Fruit fly (Drosophila melanogaster) whole organism, embryonic: Measurements from ENCODE around the gene CG8051.

ENCODE experiments used
- B-H1 ChIP-seq: fragments of 200-800 bp; sonication (Bioruptor generic); IDR thresholded peaks from 3 replicates; pipeline ENCODE4 v1.3.6; 2022; ENCODE audit warnings: missing biosample characterization, missing genetic modification characterization
- CG10209 ChIP-seq: fragments of 200-800 bp; sonication (Bioruptor generic); optimal IDR thresholded peaks from 3 replicates; lab custom pipeline; 2017; ENCODE audit warnings: missing biosample characterization, mild to moderate bottlenecking, missing genetic modification characterization, missing genetic modification reagents
- CG10321 ChIP-seq: fragments of 200-800 bp; sonication (Bioruptor generic); IDR thresholded peaks from 2 replicates; pipeline ENCODE4 v1.3.6; 2022; ENCODE audit warnings: missing biosample characterization, missing genetic modification characterization
- CG11560 ChIP-seq: fragments of 200-800 bp; sonication (Bioruptor generic); IDR thresholded peaks from 3 replicates; pipeline ENCODE4 v1.3.6; 2022; ENCODE audit warnings: missing biosample characterization, missing genetic modification characterization
- CG11723 ChIP-seq: fragments of 200-800 bp; sonication (Bioruptor generic); optimal IDR thresholded peaks from 2 replicates; lab custom pipeline; 2017; ENCODE audit warnings: missing biosample characterization, mild to moderate bottlenecking, missing genetic modification characterization
- CG1233 ChIP-seq: fragments of 200-800 bp; sonication (Bioruptor generic); optimal IDR thresholded peaks from 4 replicates; lab custom pipeline; 2018; ENCODE audit warnings: missing biosample characterization, mild to moderate bottlenecking, missing genetic modification characterization
- CG16863 ChIP-seq: fragments of 200-800 bp; sonication (Bioruptor generic); optimal IDR thresholded peaks from 3 replicates; lab custom pipeline; 2016; ENCODE audit warnings: missing biosample characterization, missing genetic modification characterization
- CG17912 ChIP-seq: fragments of 200-800 bp; sonication (Bioruptor generic); optimal IDR thresholded peaks from 2 replicates; lab custom pipeline; 2018; ENCODE audit warnings: missing biosample characterization, mild to moderate bottlenecking, missing genetic modification characterization
- CG30403 ChIP-seq: fragments of 200-800 bp; sonication (Bioruptor generic); optimal IDR thresholded peaks from 3 replicates; lab custom pipeline; 2016; ENCODE audit warnings: missing biosample characterization, missing genetic modification characterization
- CG33213 ChIP-seq: fragments of 200-800 bp; sonication (Bioruptor generic); optimal IDR thresholded peaks from 3 replicates; lab custom pipeline; 2016; ENCODE audit warnings: missing biosample characterization, missing genetic modification characterization
- CG6175 ChIP-seq: fragments of 200-800 bp; sonication (Bioruptor generic); IDR thresholded peaks from 3 replicates; pipeline ENCODE4 v1.3.6; 2022; ENCODE audit warnings: missing biosample characterization, missing genetic modification characterization
- CG6654 ChIP-seq: fragments of 200-800 bp; sonication (Bioruptor generic); optimal IDR thresholded peaks from 2 replicates; lab custom pipeline; 2017; ENCODE audit warnings: missing biosample characterization, mild to moderate bottlenecking, missing genetic modification characterization
- CG6765 ChIP-seq: fragments of 200-800 bp; sonication (Bioruptor generic); optimal IDR thresholded peaks from 3 replicates; lab custom pipeline; 2017; ENCODE audit warnings: missing biosample characterization, mild to moderate bottlenecking, missing genetic modification characterization
- CG9215 ChIP-seq: fragments of 200-800 bp; sonication (Bioruptor generic); IDR thresholded peaks from 2 replicates; pipeline ENCODE4 v1.3.6; 2022; ENCODE audit warnings: missing biosample characterization, missing genetic modification characterization
- Camta ChIP-seq: fragments of 200-800 bp; sonication (Bioruptor generic); optimal IDR thresholded peaks from 2 replicates; lab custom pipeline; 2016; ENCODE audit warnings: missing biosample characterization, missing genetic modification characterization
- H15 ChIP-seq: fragments of 200-800 bp; sonication (Bioruptor generic); IDR thresholded peaks from 3 replicates; pipeline ENCODE4 v1.3.6; 2022; ENCODE audit warnings: missing biosample characterization, missing genetic modification characterization
- H2.0 ChIP-seq: fragments of 200-800 bp; sonication (Bioruptor generic); IDR thresholded peaks from 2 replicates; pipeline ENCODE4 v1.3.6; 2022; ENCODE audit warnings: missing biosample characterization, missing genetic modification characterization
- HLH3B ChIP-seq: fragments of 200-800 bp; sonication (Bioruptor generic); IDR thresholded peaks from 2 replicates; pipeline ENCODE4 v1.3.6; 2022; ENCODE audit warnings: missing biosample characterization, missing genetic modification characterization
- Hr3 ChIP-seq: fragments of 200-800 bp; sonication (Bioruptor generic); optimal IDR thresholded peaks from 3 replicates; lab custom pipeline; 2016; ENCODE audit warnings: missing biosample characterization, missing genetic modification characterization
- Hr78 ChIP-seq, 2 experiments: fragments of 200-800 bp in 1 of 2; fragments of >200 bp in 1 of 2; sonication (Bioruptor generic) in 1 of 2; optimal IDR thresholded peaks; 2 replicates each; lab custom pipeline; 2017 to 2019; ENCODE audit warnings: missing biosample characterization in 2 of 2, missing genetic modification characterization in 2 of 2, mild to moderate bottlenecking in 1 of 2, moderate library complexity in 1 of 2
- Hsf ChIP-seq: fragments of 200-800 bp; sonication (Bioruptor generic); optimal IDR thresholded peaks from 3 replicates; lab custom pipeline; 2016; ENCODE audit warnings: missing biosample characterization, missing genetic modification characterization
- Lim3 ChIP-seq: fragments of 200-800 bp; sonication (Bioruptor generic); IDR thresholded peaks from 2 replicates; pipeline ENCODE4 v1.3.6; 2022; ENCODE audit warnings: missing biosample characterization, missing genetic modification characterization
- MTF-1 ChIP-seq: fragments of 200-800 bp; sonication (Bioruptor generic); optimal IDR thresholded peaks from 2 replicates; lab custom pipeline; 2018; ENCODE audit warnings: missing biosample characterization, mild to moderate bottlenecking, missing genetic modification characterization, borderline replicate concordance
- Meics ChIP-seq: fragments of 200-800 bp; sonication (Bioruptor generic); optimal IDR thresholded peaks from 2 replicates; lab custom pipeline; 2017; ENCODE audit warnings: missing biosample characterization, mild to moderate bottlenecking, missing genetic modification characterization
- Nf-YA ChIP-seq: fragments of 200-800 bp; sonication (Bioruptor generic); IDR thresholded peaks from 2 replicates; pipeline ENCODE4 v1.3.6; 2022; ENCODE audit warnings: missing biosample characterization, missing genetic modification characterization
- Poxn ChIP-seq: fragments of 200-800 bp; sonication (Bioruptor generic); IDR thresholded peaks from 2 replicates; pipeline ENCODE4 v1.3.6; 2022; ENCODE audit warnings: missing biosample characterization, missing genetic modification characterization
- Sry-δ ChIP-seq: fragments of 200-800 bp; sonication (Bioruptor generic); optimal IDR thresholded peaks from 2 replicates; lab custom pipeline; 2016; ENCODE audit warnings: missing biosample characterization, missing genetic modification characterization
- Taf1 ChIP-seq: fragments of 200-800 bp; sonication (Bioruptor generic); IDR thresholded peaks from 2 replicates; pipeline ENCODE4 v1.3.6; 2022; ENCODE audit warnings: missing biosample characterization, missing genetic modification characterization
- al ChIP-seq: fragments of 200-800 bp; sonication (Bioruptor generic); IDR thresholded peaks from 2 replicates; pipeline ENCODE4 v1.3.6; 2022; ENCODE audit warnings: missing biosample characterization, missing genetic modification characterization
- ato ChIP-seq: fragments of 200-800 bp; sonication (Bioruptor generic); IDR thresholded peaks from 2 replicates; pipeline ENCODE4 v1.3.6; 2022; ENCODE audit warnings: missing biosample characterization, missing genetic modification characterization; ENCODE audit not compliant: partially characterized antibody
- br ChIP-seq: fragments of >200 bp; optimal IDR thresholded peaks from 2 replicates; lab custom pipeline; 2017
- ci ChIP-seq: fragments of 200-800 bp; sonication (Bioruptor generic); IDR thresholded peaks from 3 replicates; pipeline ENCODE4 v1.3.6; 2022; ENCODE audit warnings: missing biosample characterization, missing genetic modification characterization
- croc ChIP-seq: fragments of 200-800 bp; sonication (Bioruptor generic); conservative IDR thresholded peaks from 3 replicates; pipeline ENCODE4 v1.3.6; 2022; ENCODE audit warnings: missing biosample characterization, missing genetic modification characterization
- crp ChIP-seq, 2 experiments: fragments of 200-800 bp; sonication (Bioruptor generic); optimal IDR thresholded peaks; 2 replicates in 1 of 2; 3 replicates in 1 of 2; lab custom pipeline; 2017; ENCODE audit warnings: missing biosample characterization in 2 of 2, missing genetic modification characterization in 2 of 2, mild to moderate bottlenecking in 1 of 2, moderate library complexity in 1 of 2
- dimm ChIP-seq: fragments of 200-800 bp; sonication (Bioruptor generic); IDR thresholded peaks from 2 replicates; pipeline ENCODE4 v1.3.6; 2022; ENCODE audit warnings: missing biosample characterization, missing genetic modification characterization
- exex ChIP-seq: fragments of 200-800 bp; sonication (Bioruptor generic); optimal IDR thresholded peaks from 4 replicates; lab custom pipeline; 2018; ENCODE audit warnings: missing biosample characterization, mild to moderate bottlenecking, missing genetic modification characterization, moderate library complexity
- gcm2 ChIP-seq: fragments of 200-800 bp; sonication (Bioruptor generic); optimal IDR thresholded peaks from 2 replicates; lab custom pipeline; 2016; ENCODE audit warnings: missing biosample characterization, missing genetic modification characterization
- gfzf ChIP-seq: fragments of 200-800 bp; sonication (Bioruptor generic); optimal IDR thresholded peaks from 2 replicates; lab custom pipeline; 2016; ENCODE audit warnings: missing biosample characterization, mild to moderate bottlenecking, missing genetic modification characterization, moderate library complexity
- her ChIP-seq: fragments of 200-800 bp; sonication (Bioruptor generic); optimal IDR thresholded peaks from 2 replicates; lab custom pipeline; 2016; ENCODE audit warnings: missing biosample characterization, missing genetic modification characterization
- klu ChIP-seq: fragments of 200-800 bp; sonication (Bioruptor generic); IDR thresholded peaks from 2 replicates; pipeline ENCODE4 v1.3.6; 2022; ENCODE audit warnings: missing biosample characterization, missing genetic modification characterization
- mam ChIP-seq: fragments of 200-800 bp; sonication (Bioruptor generic); optimal IDR thresholded peaks from 3 replicates; lab custom pipeline; 2016; ENCODE audit warnings: missing biosample characterization, missing genetic modification characterization
- odd ChIP-seq: fragments of 200-800 bp; sonication (Bioruptor generic); optimal IDR thresholded peaks from 2 replicates; lab custom pipeline; 2017; ENCODE audit warnings: missing biosample characterization, mild to moderate bottlenecking, missing genetic modification characterization
- pb ChIP-seq: fragments of 200-800 bp; sonication (Bioruptor generic); optimal IDR thresholded peaks from 3 replicates; lab custom pipeline; 2016; ENCODE audit warnings: missing biosample characterization, missing genetic modification characterization
- sc ChIP-seq, 3 experiments: fragments of >200 bp in 2 of 3; fragments of 200-800 bp in 1 of 3; sonication (Bioruptor generic) in 1 of 3; optimal IDR thresholded peaks; 2 replicates in 2 of 3; 3 replicates in 1 of 3; lab custom pipeline; 2017; ENCODE audit warnings: mild to moderate bottlenecking in 1 of 3, missing biosample characterization in 1 of 3, missing genetic modification characterization in 1 of 3, missing genetic modification reagents in 1 of 3
- slp2 ChIP-seq: fragments of 200-800 bp; sonication (Bioruptor generic); optimal IDR thresholded peaks from 2 replicates; lab custom pipeline; 2016; ENCODE audit warnings: missing biosample characterization, missing genetic modification characterization
- sr ChIP-seq: fragments of 200-800 bp; sonication (Bioruptor generic); IDR thresholded peaks from 3 replicates; pipeline ENCODE4 v1.3.6; 2022; ENCODE audit warnings: missing biosample characterization, missing genetic modification characterization
- tgo ChIP-seq: fragments of 200-800 bp; sonication (Bioruptor generic); IDR thresholded peaks from 3 replicates; pipeline ENCODE4 v1.3.6; 2022; ENCODE audit warnings: missing biosample characterization, missing genetic modification characterization
- tup ChIP-seq: fragments of 200-800 bp; sonication (Bioruptor generic); optimal IDR thresholded peaks from 2 replicates; lab custom pipeline; 2016; ENCODE audit warnings: missing biosample characterization, mild to moderate bottlenecking, missing genetic modification characterization, moderate library complexity
- twi ChIP-seq: fragments of 200-800 bp; optimal IDR thresholded peaks from 2 replicates; lab custom pipeline; 2019; ENCODE audit warnings: missing biosample characterization, mild to moderate bottlenecking, missing genetic modification characterization, moderate library complexity
- unpg ChIP-seq: fragments of 200-800 bp; sonication (Bioruptor generic); optimal IDR thresholded peaks from 3 replicates; lab custom pipeline; 2018; ENCODE audit warnings: missing biosample characterization, mild to moderate bottlenecking, missing genetic modification characterization, moderate library complexity

The CG8051 gene

dm6 chrX:19289318-19289970 is 18.3 kb downstream of the CG8051 start (continued):
- TF ChIP-seq ato = no peak
- TF ChIP-seq pb (GFP tag; lab: Kevin White, UChicago) = peak; percentile 83
- peak; percentile 77 for TF ChIP-seq Hr3 (GFP tag; lab: Kevin White, UChicago)
- peak; percentile 66; the same call in 1 of the 3 replicates for TF ChIP-seq CG6175
- TF ChIP-seq gcm2 (GFP tag; lab: Kevin White, UChicago) = peak; percentile 88
- TF ChIP-seq gfzf = no peak
- peak; percentile 66 for TF ChIP-seq CG6654 (GFP tag; lab: Kevin White, UChicago)
- no peak for TF ChIP-seq CG10321 (GFP tag; lab: Robert Waterston, UW)
- TF ChIP-seq Sry-δ = peak; percentile 39
- peak; percentile 84 for TF ChIP-seq MTF-1 (GFP tag; lab: Kevin White, UChicago)
- peak; percentile 77 for TF ChIP-seq odd
- peak; percentile 63; the same call in 1 of the 3 replicates for TF ChIP-seq CG11560 (tag; lab: Robert Waterston, UW)
- TF ChIP-seq Hr78 (GFP tag; optimal IDR thresholded peaks at IDR 0.05; lab: Kevin White, UChicago) = peak in 1 of 2 experiments; percentile 68
- peak; percentile 88 for TF ChIP-seq sr
- peak; percentile 69 for TF ChIP-seq klu (GFP tag; lab: Robert Waterston, UW)
- TF ChIP-seq dimm = peak; percentile 81
- peak; percentile 64 for TF ChIP-seq CG6765 (GFP tag; lab: Kevin White, UChicago)
- TF ChIP-seq Lim3 (GFP tag; lab: Robert Waterston, UW) = peak; percentile 83
- peak; percentile 85 for TF ChIP-seq croc (GFP tag; lab: Robert Waterston, UW)
- TF ChIP-seq CG11723 (GFP tag; lab: Kevin White, UChicago) = peak; percentile 84
- no peak for TF ChIP-seq sc (optimal IDR thresholded peaks at IDR 0.05; lab: Kevin White, UChicago)
- peak; percentile 65 for TF ChIP-seq sc (GFP tag; optimal IDR thresholded peaks at IDR 0.05; lab: Kevin White, UChicago)
- peak; percentile 93 for TF ChIP-seq HLH3B (GFP tag; lab: Robert Waterston, UW)
- TF ChIP-seq CG16863 = peak; percentile 84
- peak; percentile 90 for TF ChIP-seq tgo (GFP tag; lab: Robert Waterston, UW)
- TF ChIP-seq Nf-YA (GFP tag; lab: Robert Waterston, UW) = peak; percentile 89
- TF ChIP-seq CG10209 (GFP tag; lab: Kevin White, UChicago) = peak; percentile 82
- TF ChIP-seq H15 (GFP tag; lab: Robert Waterston, UW) = peak; percentile 93
- TF ChIP-seq Meics (GFP tag; lab: Kevin White, UChicago) = peak; percentile 80
- TF ChIP-seq exex (tag; lab: Kevin White, UChicago) = peak; percentile 44
- TF ChIP-seq CG9215 (GFP tag; lab: Robert Waterston, UW) = peak; percentile 71
- TF ChIP-seq crp (GFP tag; optimal IDR thresholded peaks at IDR 0.05; lab: Kevin White, UChicago) = peak in 1 of 2 experiments; percentile 36
- peak; percentile 89 for TF ChIP-seq CG30403 (GFP tag; lab: Kevin White, UChicago)
- TF ChIP-seq Camta (GFP tag; lab: Kevin White, UChicago) = peak; percentile 81
- peak; percentile 98 for TF ChIP-seq ci
- peak; percentile 71 for TF ChIP-seq her (GFP tag; lab: Kevin White, UChicago)
- peak; percentile 67 for TF ChIP-seq twi (tag; lab: Kevin White, UChicago)
- TF ChIP-seq Taf1 (GFP tag; lab: Robert Waterston, UW) = 0 out of 2 replicates have a peak, but pooled peaks have one; percentile 22
- peak; percentile 82 for TF ChIP-seq mam (GFP tag; lab: Kevin White, UChicago)
- TF ChIP-seq br (lab: Kevin White, UChicago) = no peak
- peak; percentile 71 for TF ChIP-seq tup
- peak; percentile 91 for TF ChIP-seq unpg (GFP tag; lab: Kevin White, UChicago)
- TF ChIP-seq slp2 (GFP tag; lab: Kevin White, UChicago) = peak; percentile 81
- peak; percentile 66 for TF ChIP-seq al (GFP tag; lab: Robert Waterston, UW)
- peak; percentile 86 for TF ChIP-seq CG1233 (GFP tag; lab: Kevin White, UChicago)
- TF ChIP-seq H2.0 = peak; percentile 94
- TF ChIP-seq CG33213 (GFP tag; lab: Kevin White, UChicago) = peak; percentile 77
- TF ChIP-seq CG17912 (GFP tag; lab: Kevin White, UChicago) = peak; percentile 90
- TF ChIP-seq Poxn (GFP tag; lab: Robert Waterston, UW) = peak; percentile 40; the same call in 1 of the 2 replicates
- TF ChIP-seq B-H1 = peak; percentile 89
- TF ChIP-seq Hsf (GFP tag; lab: Kevin White, UChicago) = peak; percentile 89
